Fruit fly (Drosophila melanogaster): Measurements from ENCODE around the gene CG34375.

CG34375 gene

dm6 chr3R:22998623-22999179 lies 11.7 kb downstream of the CG34375 start:
- TF ChIP-seq Gug (GFP tag; IDR thresholded peaks at IDR 0.05) (no peak), fkh (GFP tag; optimal IDR thresholded peaks at IDR 0.05) (peak; percentile 39)

- TF ChIP-seq svp (GFP tag) (peak; percentile 40), Eip78C (GFP tag) (peak; percentile 11), CG4318 (GFP tag; optimal IDR thresholded peaks at IDR 0.05) (no peak)
Observed at dm6 chr3R:22997912-22998622, 12.3 kb downstream of the CG34375 start, which contains the start of gene Nha2. Gene Nha2, minus strand, starts transcription at chr3R:22998528.

dm6 chr3R:22988995-22989394 lies 21.4 kb downstream of the CG34375 start, which contains the start of gene Or94b:
Gene Or94b, plus strand, starts transcription at chr3R:22989295.
- TF ChIP-seq Hr4 (GFP tag; optimal IDR thresholded peaks at IDR 0.05) (no peak), CG9139 (GFP tag; optimal IDR thresholded peaks at IDR 0.05) (no peak), CG6163 (GFP tag; IDR thresholded peaks at IDR 0.05) (no peak), CG34406 (GFP tag; optimal IDR thresholded peaks at IDR 0.05) (no peak), Lpt (GFP tag; optimal IDR thresholded peaks at IDR 0.05) (no peak), fd59A (GFP tag; optimal IDR thresholded peaks at IDR 0.05) (no peak), CG7368 (GFP tag; optimal IDR thresholded peaks at IDR 0.05) (no peak), svp (GFP tag) (no peak), eg (GFP tag; IDR thresholded peaks at IDR 0.05) (no peak), CG32006 (GFP tag; optimal IDR thresholded peaks at IDR 0.05) (no peak), OdsH (GFP tag; optimal IDR thresholded peaks at IDR 0.05) (no peak), CG11294 (GFP tag; IDR thresholded peaks at IDR 0.05) (no peak), fkh (GFP tag; optimal IDR thresholded peaks at IDR 0.05) (no peak), CG1621 (tag; optimal IDR thresholded peaks at IDR 0.05) (no peak), acj6 (GFP tag; optimal IDR thresholded peaks at IDR 0.05) (no peak), CG3919 (GFP tag; optimal IDR thresholded peaks at IDR 0.05) (no peak)

dm6 chr3R:22986981-22987380 lies 23.4 kb downstream of the CG34375 start, which contains the start of gene Or94a:
Gene Or94a, plus strand, starts transcription at chr3R:22987281.
- TF ChIP-seq topi (GFP tag; optimal IDR thresholded peaks at IDR 0.05) (no peak), CG10631 (GFP tag; optimal IDR thresholded peaks at IDR 0.05) (no peak), fd85E (GFP tag; optimal IDR thresholded peaks at IDR 0.05) (no peak), CG8319 (GFP tag; optimal IDR thresholded peaks at IDR 0.05) (no peak), CG6276 (GFP tag; optimal IDR thresholded peaks at IDR 0.05) (no peak), Sox15 (GFP tag; optimal IDR thresholded peaks at IDR 0.05) (no peak), Ets96B (tag; optimal IDR thresholded peaks at IDR 0.05) (no peak), dsx (GFP tag; optimal IDR thresholded peaks at IDR 0.05; ENCODE audit: poor library complexity, severe bottlenecking) (no peak), CG3919 (GFP tag; optimal IDR thresholded peaks at IDR 0.05) (no peak), CG7368 (GFP tag; optimal IDR thresholded peaks at IDR 0.05) (no peak), Eip75B (GFP tag; optimal IDR thresholded peaks at IDR 0.05) (no peak), dac (GFP tag; optimal IDR thresholded peaks at IDR 0.05) (no peak), Hr39 (GFP tag; optimal IDR thresholded peaks at IDR 0.05) (no peak), acj6 (GFP tag; optimal IDR thresholded peaks at IDR 0.05) (no peak), salr (GFP tag; optimal IDR thresholded peaks at IDR 0.05) (no peak), CG4318 (GFP tag; optimal IDR thresholded peaks at IDR 0.05) (no peak), CG10669 (GFP tag; optimal IDR thresholded peaks at IDR 0.05) (no peak)

dm6 chr3R:22976997-22977396 lies 33.4 kb downstream of the CG34375 start, which contains the start of gene Gbp3:
Gene Gbp3, plus strand, starts transcription at chr3R:22977270.
- TF ChIP-seq Blimp-1 (GFP tag; optimal IDR thresholded peaks at IDR 0.05) (no peak), spab (GFP tag; optimal IDR thresholded peaks at IDR 0.05) (no peak), svp (GFP tag) (peak; percentile 98), CG8632 (GFP tag; optimal IDR thresholded peaks at IDR 0.05) (no peak), esn (GFP tag; optimal IDR thresholded peaks at IDR 0.05) (no peak), fd85E (GFP tag; optimal IDR thresholded peaks at IDR 0.05) (no peak)

Data from whole organism, prepupa.